Fruit fly (Drosophila melanogaster): ENCODE measurements around the gene CG31915.

CG31915 gene

dm6 chr2L:5542944-5543515 is 15.1 kb downstream of the CG31915 start (continued):
- TF ChIP-seq CG2116 (GFP tag; optimal IDR thresholded peaks at IDR 0.05), result no peak
- no peak for TF ChIP-seq Atf-2 (GFP tag; optimal IDR thresholded peaks at IDR 0.05)
- TF ChIP-seq CG2712 (tag; optimal IDR thresholded peaks at IDR 0.05), result peak; percentile 47
- TF ChIP-seq HmgZ (tag; optimal IDR thresholded peaks at IDR 0.05), result peak; percentile 57
- peak; percentile 53 for TF ChIP-seq CG9727 (GFP tag; optimal IDR thresholded peaks at IDR 0.05)
- peak; percentile 99 for TF ChIP-seq sd (tag; optimal IDR thresholded peaks at IDR 0.05)
- no peak for TF ChIP-seq abd-A (tag; optimal IDR thresholded peaks at IDR 0.05)
- 0 out of 2 replicates have a peak, but pooled peaks have one; percentile 39 for TF ChIP-seq toy (GFP tag; IDR thresholded peaks at IDR 0.05)
- no peak for TF ChIP-seq CG12236 (GFP tag; optimal IDR thresholded peaks at IDR 0.05)
- peak; percentile 1 for TF ChIP-seq ash1 (GFP tag; optimal IDR thresholded peaks at IDR 0.05)
- TF ChIP-seq Chrac-16 (GFP tag; optimal IDR thresholded peaks at IDR 0.05), result peak; percentile 20
- TF ChIP-seq CG7786 (GFP tag; optimal IDR thresholded peaks at IDR 0.05), result peak; percentile 26
- peak in 1 of 2 experiments; percentile 27 for TF ChIP-seq insv (GFP tag; optimal IDR thresholded peaks at IDR 0.05)
- TF ChIP-seq CG18476 (GFP tag; optimal IDR thresholded peaks at IDR 0.05), result no peak
- TF ChIP-seq Bteb2 (GFP tag; optimal IDR thresholded peaks at IDR 0.05), result peak; percentile 43
- no peak for TF ChIP-seq CG12104 (GFP tag; optimal IDR thresholded peaks at IDR 0.05)
- TF ChIP-seq CG12391 (tag; optimal IDR thresholded peaks at IDR 0.05), result peak; percentile 53
- TF ChIP-seq peb (GFP tag; IDR thresholded peaks at IDR 0.05), result no peak; the same call in 1 of the 2 replicates
- TF ChIP-seq Aef1 (GFP tag; IDR thresholded peaks at IDR 0.05), result no peak; the same call in 2 of the 3 replicates
- peak; percentile 39 for TF ChIP-seq Dek (tag; optimal IDR thresholded peaks at IDR 0.05)
- no peak for TF ChIP-seq CTCF (GFP tag; optimal IDR thresholded peaks at IDR 0.05)
- TF ChIP-seq CG4707 (GFP tag; optimal IDR thresholded peaks at IDR 0.05), result no peak
- TF ChIP-seq gro (GFP tag; optimal IDR thresholded peaks at IDR 0.05), result no peak
- TF ChIP-seq trh (GFP tag; optimal IDR thresholded peaks at IDR 0.05), result no peak
- TF ChIP-seq CG16779 (GFP tag; IDR thresholded peaks at IDR 0.05), result peak; percentile 70; the same call in 1 of the 2 replicates
- TF ChIP-seq Hey (tag; optimal IDR thresholded peaks at IDR 0.05), result peak; percentile 18
- no peak for TF ChIP-seq ac (GFP tag; optimal IDR thresholded peaks at IDR 0.05)
- no peak for TF ChIP-seq Hmx (GFP tag; optimal IDR thresholded peaks at IDR 0.05)
- TF ChIP-seq CG7745 (tag; optimal IDR thresholded peaks at IDR 0.05), result no peak
- TF ChIP-seq BtbVII (GFP tag; optimal IDR thresholded peaks at IDR 0.05), result no peak
- TF ChIP-seq Dip2 (GFP tag; IDR thresholded peaks at IDR 0.05), result no peak
- no peak for TF ChIP-seq Nf-YB (GFP tag; optimal IDR thresholded peaks at IDR 0.05)
- peak; percentile 53 for TF ChIP-seq odd (GFP tag; optimal IDR thresholded peaks at IDR 0.05)
- no peak for TF ChIP-seq CG10321 (GFP tag; IDR thresholded peaks at IDR 0.05)
- TF ChIP-seq CG4820 (GFP tag; optimal IDR thresholded peaks at IDR 0.05), result no peak
- no peak for TF ChIP-seq fd64A (GFP tag; optimal IDR thresholded peaks at IDR 0.05)
- TF ChIP-seq CG11696 (GFP tag; IDR thresholded peaks at IDR 0.05), result 0 out of 2 replicates have a peak, but pooled peaks have one; percentile 23
- TF ChIP-seq CG10147 (GFP tag; optimal IDR thresholded peaks at IDR 0.05), result peak; percentile 41
- no peak for TF ChIP-seq Sry-β (GFP tag; optimal IDR thresholded peaks at IDR 0.05)
- TF ChIP-seq Oli (tag; optimal IDR thresholded peaks at IDR 0.05), result peak; percentile 29
- TF ChIP-seq CG10959 (GFP tag; IDR thresholded peaks at IDR 0.05), result no peak
- no peak for TF ChIP-seq CG14860 (GFP tag; IDR thresholded peaks at IDR 0.05; ENCODE audit: partially characterized antibody)
- TF ChIP-seq CG13123 (GFP tag; optimal IDR thresholded peaks at IDR 0.05), result no peak
- TF ChIP-seq CG6791 (GFP tag; IDR thresholded peaks at IDR 0.05; ENCODE audit: partially characterized antibody), result peak; percentile 38; the same call in 1 of the 3 replicates
- peak; percentile 11 for TF ChIP-seq kay (GFP tag; optimal IDR thresholded peaks at IDR 0.05)
- TF ChIP-seq CG3163 (GFP tag; optimal IDR thresholded peaks at IDR 0.05), result no peak
- TF ChIP-seq dm (GFP tag; optimal IDR thresholded peaks at IDR 0.05), result peak; percentile 49
- peak; percentile 38; the same call in 1 of the 2 replicates for TF ChIP-seq amos (GFP tag; IDR thresholded peaks at IDR 0.05; ENCODE audit: partially characterized antibody)
- TF ChIP-seq luna (GFP tag; optimal IDR thresholded peaks at IDR 0.05), result no peak
- TF ChIP-seq onecut (GFP tag; IDR thresholded peaks at IDR 0.05), result peak; percentile 38
- peak; percentile 7 for TF ChIP-seq maf-S (GFP tag; optimal IDR thresholded peaks at IDR 0.05)
